Fruit fly (Drosophila melanogaster) whole organism, embryonic: ENCODE data around the gene CG42749.

Experiments
- Adf1 ChIP-seq: fragments of 200-800 bp; sonication (Bioruptor generic); IDR thresholded peaks from 2 replicates; pipeline ENCODE4 v1.3.6; 2022; ENCODE audit warnings: missing biosample characterization, missing genetic modification characterization
- BEAF-32 ChIP-seq: fragments of 200-800 bp; sonication (Bioruptor generic); optimal IDR thresholded peaks from 3 replicates; lab custom pipeline; 2017; ENCODE audit warnings: missing biosample characterization, missing genetic modification characterization, mild to moderate bottlenecking, moderate library complexity, missing genetic modification reagents
- BtbVII ChIP-seq: fragments of 200-800 bp; sonication (Bioruptor generic); optimal IDR thresholded peaks from 3 replicates; lab custom pipeline; 2017; ENCODE audit warnings: missing biosample characterization, mild to moderate bottlenecking, missing genetic modification characterization
- CG10209 ChIP-seq: fragments of 200-800 bp; sonication (Bioruptor generic); optimal IDR thresholded peaks from 3 replicates; lab custom pipeline; 2017; ENCODE audit warnings: missing biosample characterization, mild to moderate bottlenecking, missing genetic modification characterization, missing genetic modification reagents
- CG10959 ChIP-seq: fragments of 200-800 bp; sonication (Bioruptor generic); IDR thresholded peaks from 2 replicates; pipeline ENCODE4 v1.3.6; 2022; ENCODE audit warnings: missing biosample characterization, missing genetic modification characterization
- CG11723 ChIP-seq: fragments of 200-800 bp; sonication (Bioruptor generic); optimal IDR thresholded peaks from 2 replicates; lab custom pipeline; 2017; ENCODE audit warnings: missing biosample characterization, mild to moderate bottlenecking, missing genetic modification characterization
- CG13775 ChIP-seq: fragments of 200-800 bp; sonication (Bioruptor generic); optimal IDR thresholded peaks from 3 replicates; lab custom pipeline; 2017; ENCODE audit warnings: missing biosample characterization, mild to moderate bottlenecking, missing genetic modification characterization
- CG14014 ChIP-seq: fragments of 200-800 bp; sonication (Bioruptor generic); IDR thresholded peaks from 2 replicates; pipeline ENCODE4 v1.3.6; 2022; ENCODE audit warnings: missing biosample characterization, missing genetic modification characterization
- CG15073 ChIP-seq: fragments of 200-800 bp; sonication (Bioruptor generic); optimal IDR thresholded peaks from 2 replicates; lab custom pipeline; 2016; ENCODE audit warnings: missing biosample characterization, missing genetic modification characterization
- CG1792 ChIP-seq: fragments of 200-800 bp; sonication (Bioruptor generic); optimal IDR thresholded peaks from 2 replicates; lab custom pipeline; 2016; ENCODE audit warnings: missing biosample characterization, missing genetic modification characterization
- CG18262 ChIP-seq: fragments of 200-800 bp; optimal IDR thresholded peaks from 3 replicates; lab custom pipeline; 2019; ENCODE audit warnings: missing biosample characterization, mild to moderate bottlenecking, missing genetic modification characterization, moderate library complexity
- CG2120 ChIP-seq: fragments of 200-800 bp; sonication (Bioruptor generic); optimal IDR thresholded peaks from 3 replicates; lab custom pipeline; 2016; ENCODE audit warnings: missing biosample characterization, missing genetic modification characterization
- CG3065 ChIP-seq: fragments of 200-800 bp; sonication (Bioruptor generic); optimal IDR thresholded peaks from 2 replicates; lab custom pipeline; 2016; ENCODE audit warnings: missing biosample characterization, missing genetic modification characterization
- CG32772 ChIP-seq: fragments of 200-800 bp; sonication (Bioruptor generic); IDR thresholded peaks from 2 replicates; pipeline ENCODE4 v1.3.6; 2022; ENCODE audit warnings: missing biosample characterization, missing genetic modification characterization
- CG3838 ChIP-seq: fragments of 200-800 bp; sonication (Bioruptor generic); optimal IDR thresholded peaks from 3 replicates; lab custom pipeline; 2016; ENCODE audit warnings: missing biosample characterization, missing genetic modification characterization
- CG5180 ChIP-seq: fragments of 200-800 bp; sonication (Bioruptor generic); optimal IDR thresholded peaks from 3 replicates; lab custom pipeline; 2017; ENCODE audit warnings: missing biosample characterization, missing genetic modification characterization, mild to moderate bottlenecking, moderate library complexity, missing genetic modification reagents
- CG6175 ChIP-seq: fragments of 200-800 bp; sonication (Bioruptor generic); IDR thresholded peaks from 3 replicates; pipeline ENCODE4 v1.3.6; 2022; ENCODE audit warnings: missing biosample characterization, missing genetic modification characterization
- CG6654 ChIP-seq: fragments of 200-800 bp; sonication (Bioruptor generic); optimal IDR thresholded peaks from 2 replicates; lab custom pipeline; 2017; ENCODE audit warnings: missing biosample characterization, mild to moderate bottlenecking, missing genetic modification characterization
- CG6791 ChIP-seq: fragments of 200-800 bp; sonication (Bioruptor generic); IDR thresholded peaks from 3 replicates; pipeline ENCODE4 v1.3.6; 2022; ENCODE audit warnings: missing biosample characterization, missing genetic modification characterization; ENCODE audit not compliant: partially characterized antibody
- CG8290 ChIP-seq, 3 experiments: fragments of 200-800 bp; sonication (Bioruptor generic); optimal IDR thresholded peaks; 2 replicates each; lab custom pipeline; 2016 to 2019; ENCODE audit warnings: missing biosample characterization in 3 of 3, missing genetic modification characterization in 3 of 3, mild to moderate bottlenecking in 2 of 3, moderate library complexity in 1 of 3
- CG8478 ChIP-seq: fragments of >200 bp; optimal IDR thresholded peaks from 2 replicates; lab custom pipeline; 2018
- CG9876 ChIP-seq: fragments of 200-800 bp; sonication (Bioruptor generic); optimal IDR thresholded peaks from 2 replicates; lab custom pipeline; 2016; ENCODE audit warnings: missing biosample characterization, missing genetic modification characterization
- CG9932 ChIP-seq: fragments of 200-800 bp; sonication (Bioruptor generic); IDR thresholded peaks from 2 replicates; pipeline ENCODE4 v1.3.6; 2022; ENCODE audit warnings: missing biosample characterization, missing genetic modification characterization
- D19A ChIP-seq: fragments of 200-800 bp; optimal IDR thresholded peaks from 3 replicates; lab custom pipeline; 2019; ENCODE audit warnings: missing biosample characterization, mild to moderate bottlenecking, missing genetic modification characterization, moderate library complexity
- Dbx ChIP-seq: fragments of 200-800 bp; sonication (Bioruptor generic); IDR thresholded peaks from 3 replicates; pipeline ENCODE4 v1.3.6; 2022; ENCODE audit warnings: missing biosample characterization, missing genetic modification characterization
- Eip74EF ChIP-seq, 2 experiments: fragments of 200-800 bp in 1 of 2; fragments of >200 bp in 1 of 2; sonication (Bioruptor generic) in 1 of 2; optimal IDR thresholded peaks; 2 replicates each; lab custom pipeline; 2017 to 2019; ENCODE audit warnings: missing biosample characterization in 2 of 2, missing genetic modification characterization in 2 of 2, mild to moderate bottlenecking in 1 of 2, moderate library complexity in 1 of 2
- Gug ChIP-seq: fragments of 200-800 bp; sonication (Bioruptor generic); IDR thresholded peaks from 4 replicates; pipeline ENCODE4 v1.3.6; 2022; ENCODE audit warnings: missing biosample characterization, missing genetic modification characterization
- Hr3 ChIP-seq: fragments of 200-800 bp; sonication (Bioruptor generic); optimal IDR thresholded peaks from 3 replicates; lab custom pipeline; 2016; ENCODE audit warnings: missing biosample characterization, missing genetic modification characterization
- Mad ChIP-seq: fragments of 200-800 bp; sonication (Bioruptor generic); optimal IDR thresholded peaks from 2 replicates; lab custom pipeline; 2016; ENCODE audit warnings: missing biosample characterization, missing genetic modification characterization
- Myb ChIP-seq: fragments of 200-800 bp; sonication (Bioruptor generic); optimal IDR thresholded peaks from 2 replicates; lab custom pipeline; 2016; ENCODE audit warnings: missing biosample characterization, missing genetic modification characterization
- Nf-YC ChIP-seq: fragments of 200-800 bp; optimal IDR thresholded peaks from 3 replicates; lab custom pipeline; 2019; ENCODE audit warnings: missing biosample characterization, mild to moderate bottlenecking, missing genetic modification characterization, moderate library complexity
- TFAM ChIP-seq: fragments of 200-800 bp; sonication (Bioruptor generic); optimal IDR thresholded peaks from 2 replicates; lab custom pipeline; 2017; ENCODE audit warnings: missing biosample characterization, missing genetic modification characterization, inconsistent platforms
- az2 ChIP-seq: fragments of 200-800 bp; sonication (Bioruptor generic); optimal IDR thresholded peaks from 3 replicates; lab custom pipeline; 2016; ENCODE audit warnings: missing biosample characterization, missing genetic modification characterization
- bigmax ChIP-seq: fragments of 200-800 bp; sonication (Bioruptor generic); optimal IDR thresholded peaks from 2 replicates; lab custom pipeline; 2018; ENCODE audit warnings: missing biosample characterization, mild to moderate bottlenecking, missing genetic modification characterization
- cg ChIP-seq: fragments of 200-800 bp; sonication (Bioruptor generic); optimal IDR thresholded peaks from 3 replicates; lab custom pipeline; 2019; ENCODE audit warnings: missing biosample characterization, mild to moderate bottlenecking, missing genetic modification characterization, moderate library complexity
- chif ChIP-seq, 2 experiments: fragments of 200-800 bp; sonication (Bioruptor generic); optimal IDR thresholded peaks; 3 replicates each; lab custom pipeline; 2016; ENCODE audit warnings: missing biosample characterization in 2 of 2, missing genetic modification characterization in 2 of 2
- fd96Cb ChIP-seq: fragments of 200-800 bp; sonication (Bioruptor generic); optimal IDR thresholded peaks from 2 replicates; lab custom pipeline; 2018; ENCODE audit warnings: missing biosample characterization, mild to moderate bottlenecking, missing genetic modification characterization, moderate library complexity
- fru ChIP-seq: fragments of >200 bp; optimal IDR thresholded peaks from 2 replicates; lab custom pipeline; 2017
- grn ChIP-seq: fragments of 200-800 bp; sonication (Bioruptor generic); optimal IDR thresholded peaks from 3 replicates; lab custom pipeline; 2017; ENCODE audit warnings: missing biosample characterization, missing genetic modification characterization
- kah ChIP-seq: fragments of 200-800 bp; sonication (Bioruptor generic); optimal IDR thresholded peaks from 2 replicates; lab custom pipeline; 2018; ENCODE audit warnings: missing biosample characterization, mild to moderate bottlenecking, missing genetic modification characterization
- lov ChIP-seq, 2 experiments: fragments of 200-800 bp in 1 of 2; fragments of >200 bp in 1 of 2; sonication (Bioruptor generic) in 1 of 2; IDR thresholded peaks in 1 of 2; optimal IDR thresholded peaks in 1 of 2; 2 replicates in 1 of 2; 3 replicates in 1 of 2; pipeline versions ENCODE4 v1.3.6 to Lab custom; 2017 to 2022; ENCODE audit warnings: missing biosample characterization in 1 of 2, missing genetic modification characterization in 1 of 2
- nmo ChIP-seq: fragments of 200-800 bp; sonication (Bioruptor generic); optimal IDR thresholded peaks from 2 replicates; lab custom pipeline; 2018; ENCODE audit warnings: missing biosample characterization, mild to moderate bottlenecking, missing genetic modification characterization, moderate library complexity
- oc ChIP-seq: fragments of 200-800 bp; sonication (Bioruptor generic); optimal IDR thresholded peaks from 2 replicates; lab custom pipeline; 2018; ENCODE audit warnings: missing biosample characterization, mild to moderate bottlenecking, missing genetic modification characterization, moderate library complexity
- pros ChIP-seq: fragments of 200-800 bp; sonication (Bioruptor generic); optimal IDR thresholded peaks from 3 replicates; lab custom pipeline; 2019; ENCODE audit warnings: missing biosample characterization, mild to moderate bottlenecking, missing genetic modification characterization, moderate library complexity
- repo ChIP-seq: fragments of 200-800 bp; sonication (Bioruptor generic); optimal IDR thresholded peaks from 2 replicates; lab custom pipeline; 2016; ENCODE audit warnings: missing biosample characterization, missing genetic modification characterization
- rib ChIP-seq: fragments of 200-800 bp; sonication (Bioruptor generic); IDR thresholded peaks from 2 replicates; pipeline ENCODE4 v1.3.6; 2022; ENCODE audit warnings: missing biosample characterization, missing genetic modification characterization
- sens-2 ChIP-seq: fragments of 200-800 bp; sonication (Bioruptor generic); IDR thresholded peaks from 2 replicates; pipeline ENCODE4 v1.3.6; 2022; ENCODE audit warnings: missing biosample characterization, missing genetic modification characterization
- sr ChIP-seq: fragments of 200-800 bp; sonication (Bioruptor generic); IDR thresholded peaks from 3 replicates; pipeline ENCODE4 v1.3.6; 2022; ENCODE audit warnings: missing biosample characterization, missing genetic modification characterization
- zen2 ChIP-seq: fragments of 200-800 bp; sonication (Bioruptor generic); IDR thresholded peaks from 3 replicates; pipeline ENCODE4 v1.3.6; 2022; ENCODE audit warnings: missing biosample characterization, missing genetic modification characterization; ENCODE audit not compliant: partially characterized antibody

The CG42749 gene

DNA sequence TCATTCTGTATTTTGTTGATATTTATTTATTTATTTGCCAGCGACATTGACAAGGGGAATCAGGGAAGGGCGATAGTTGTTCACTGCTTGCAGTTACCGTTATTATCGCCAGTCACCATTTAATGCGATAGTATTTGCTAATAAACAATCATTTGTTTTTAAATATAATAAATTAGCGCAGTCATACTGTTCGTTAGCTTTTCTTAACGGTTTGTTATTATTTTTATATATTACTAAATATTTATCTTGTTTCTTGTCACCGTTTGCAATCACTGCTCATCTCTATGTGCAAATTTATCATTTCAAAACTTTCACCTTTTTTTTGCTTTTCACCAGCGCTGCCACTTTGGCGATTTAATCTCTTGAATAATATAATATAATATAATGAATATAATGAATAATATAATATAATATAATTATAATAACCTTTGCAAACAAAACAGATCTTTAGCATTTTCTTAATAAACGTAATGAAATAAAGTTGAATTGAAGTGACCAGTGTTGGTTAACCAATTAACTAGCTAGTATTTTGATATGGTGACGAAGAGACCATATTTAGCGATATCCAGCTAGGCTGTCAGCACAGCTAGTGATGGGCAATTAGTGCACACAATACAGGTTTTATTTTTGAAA lies 33.5 kb downstream of the CG42749 start, which contains the start of the genes CG3309 and XRCC1 (continued):
- TF ChIP-seq zen2 (GFP tag; lab: Robert Waterston, UW), result peak; percentile 42; the same call in 1 of the 3 replicates
- TF ChIP-seq Dbx (GFP tag; lab: Robert Waterston, UW), result peak; percentile 64; the same call in 2 of the 3 replicates
- TF ChIP-seq CG10209, result peak; percentile 46
- peak; percentile 83 for TF ChIP-seq BEAF-32
- TF ChIP-seq fd96Cb (tag; lab: Kevin White, UChicago), result peak; percentile 23
- peak; percentile 38; the same call in 1 of the 2 replicates for TF ChIP-seq Adf1
- TF ChIP-seq CG2120 (GFP tag; lab: Kevin White, UChicago), result peak; percentile 47
- TF ChIP-seq grn, result no peak
- no peak for TF ChIP-seq bigmax (GFP tag; lab: Kevin White, UChicago)
- TF ChIP-seq chif (GFP tag; optimal IDR thresholded peaks at IDR 0.05; lab: Kevin White, UChicago), result peak in 1 of 2 experiments; percentile 15
- TF ChIP-seq Myb (GFP tag; lab: Kevin White, UChicago), result no peak
- TF ChIP-seq CG11723, result no peak
- TF ChIP-seq Eip74EF (GFP tag; optimal IDR thresholded peaks at IDR 0.05; lab: Kevin White, UChicago), result no peak
- peak; percentile 84 for TF ChIP-seq CG6791 (GFP tag; lab: Robert Waterston, UW)
- TF ChIP-seq pros (GFP tag; lab: Kevin White, UChicago), result no peak
- TF ChIP-seq Hr3, result peak; percentile 54
- TF ChIP-seq CG32772 (GFP tag; lab: Robert Waterston, UW), result 0 out of 2 replicates have a peak, but pooled peaks have one; percentile 28
- TF ChIP-seq CG6654, result no peak
- no peak for TF ChIP-seq sr (GFP tag; lab: Robert Waterston, UW)
- TF ChIP-seq CG9932 (GFP tag; lab: Robert Waterston, UW), result peak; percentile 65
- TF ChIP-seq CG18262 (tag; lab: Kevin White, UChicago), result peak; percentile 65
- no peak for TF ChIP-seq CG8478 (lab: Kevin White, UChicago)
- no peak for TF ChIP-seq TFAM (GFP tag; lab: Kevin White, UChicago)
- peak; percentile 97 for TF ChIP-seq CG8290 (GFP tag; optimal IDR thresholded peaks at IDR 0.05; lab: Kevin White, UChicago)
- peak; percentile 94 to 98 for TF ChIP-seq CG8290 (tag; optimal IDR thresholded peaks at IDR 0.05; lab: Kevin White, UChicago)
- TF ChIP-seq nmo (GFP tag; lab: Kevin White, UChicago), result peak; percentile 55
- TF ChIP-seq Gug, result peak; percentile 59; the same call in 2 of the 4 replicates
- no peak for TF ChIP-seq CG9876 (GFP tag; lab: Kevin White, UChicago)
- TF ChIP-seq fru, result no peak
- TF ChIP-seq sens-2, result no peak
- TF ChIP-seq CG10959 (GFP tag; lab: Robert Waterston, UW), result no peak
- peak; percentile 74 for TF ChIP-seq CG13775
- TF ChIP-seq CG5180 (GFP tag; lab: Kevin White, UChicago), result no peak
- no peak for TF ChIP-seq CG15073 (GFP tag; lab: Kevin White, UChicago)
- no peak for TF ChIP-seq lov (optimal IDR thresholded peaks at IDR 0.05; lab: Kevin White, UChicago)
- TF ChIP-seq lov (GFP tag; IDR thresholded peaks at IDR 0.05; lab: Robert Waterston, UW), result no peak
- no peak for TF ChIP-seq CG3838
- no peak for TF ChIP-seq CG3065
- TF ChIP-seq CG14014, result peak; percentile 55; the same call in 1 of the 2 replicates
- TF ChIP-seq BtbVII, result no peak
- no peak for TF ChIP-seq CG6175
- TF ChIP-seq repo, result no peak
- no peak for TF ChIP-seq D19A (tag; lab: Kevin White, UChicago)
- TF ChIP-seq oc, result no peak
- no peak for TF ChIP-seq kah (GFP tag; lab: Kevin White, UChicago)
- TF ChIP-seq az2, result peak; percentile 31
- TF ChIP-seq CG1792 (GFP tag; lab: Kevin White, UChicago), result no peak
- peak; percentile 34 for TF ChIP-seq Mad
- TF ChIP-seq Nf-YC (tag; lab: Kevin White, UChicago), result peak; percentile 50
- TF ChIP-seq rib (GFP tag; lab: Robert Waterston, UW), result peak; percentile 46; the same call in 1 of the 2 replicates
- no peak for TF ChIP-seq cg
